Worm (Caenorhabditis elegans) whole organism, L2 larva: ENCODE results near the gene F52D2.12.

Source experiments
- alr-1 ChIP-seq: fragments of 150-350 bp; optimal IDR thresholded peaks from 2 replicates; lab custom pipeline; 2014; ENCODE audit warnings: missing biosample characterization, missing genetic modification characterization
- ama-1 ChIP-seq: fragments of 150-350 bp; optimal IDR thresholded peaks from 2 replicates; lab custom pipeline; 2018; ENCODE audit warnings: inconsistent platforms
- blmp-1 ChIP-seq: sonication (generic microtip); optimal IDR thresholded peaks from 2 replicates; lab custom pipeline; 2017; ENCODE audit warnings: missing genetic modification characterization, mild to moderate bottlenecking, missing compliant biosample characterization, antibody characterized with exemption, moderate library complexity; ENCODE audit not compliant: insufficient read depth
- lin-39 ChIP-seq: fragments of 150-350 bp; optimal IDR thresholded peaks from 2 replicates; lab custom pipeline; 2014; ENCODE audit warnings: missing biosample characterization, missing genetic modification reagents, missing genetic modification characterization
- nhr-12 ChIP-seq: fragments of 150-350 bp; optimal IDR thresholded peaks from 2 replicates; lab custom pipeline; 2014; ENCODE audit warnings: missing biosample characterization, missing genetic modification characterization
- skn-1 ChIP-seq: sonication (generic microtip); optimal IDR thresholded peaks from 2 replicates; lab custom pipeline; 2017; ENCODE audit warnings: missing biosample characterization, missing genetic modification characterization
- snpc-4 ChIP-seq: fragments of 150-350 bp; optimal IDR thresholded peaks from 2 replicates; lab custom pipeline; 2014; ENCODE audit warnings: missing biosample characterization, missing genetic modification characterization
- ztf-4 ChIP-seq: fragments of 150-350 bp; optimal IDR thresholded peaks from 2 replicates; lab custom pipeline; 2014; ENCODE audit warnings: missing biosample characterization, missing genetic modification characterization

DNA sequence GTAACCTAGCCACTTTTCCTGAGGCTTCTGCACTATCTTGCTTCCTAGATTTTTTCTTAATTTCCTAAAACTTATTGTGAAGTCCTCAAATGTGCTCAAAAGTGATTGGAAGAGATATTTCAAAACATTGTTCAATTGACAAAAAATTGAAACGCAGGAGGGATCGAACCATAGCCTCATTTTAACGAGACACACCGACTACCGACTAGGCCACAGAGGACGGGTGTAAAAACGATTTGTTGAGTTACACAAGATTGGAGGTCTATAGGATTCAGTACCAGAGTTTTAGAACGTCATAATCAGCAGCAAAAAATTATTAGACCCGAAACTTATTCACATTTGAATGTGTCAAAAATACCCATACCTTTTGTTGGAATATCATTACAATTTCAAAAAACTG lies 38.6 kb upstream of the F52D2.12 start:
- TF ChIP-seq ztf-4 (no peak), alr-1 (tag; lab: Kevin White, UChicago) (no peak), blmp-1 (tag; lab: Kevin White, UChicago) (no peak), ama-1 (no peak), skn-1 (tag; lab: Kevin White, UChicago) (no peak), nhr-12 (no peak), snpc-4 (no peak), lin-39 (tag; lab: Kevin White, UChicago) (no peak)
